Worm (Caenorhabditis elegans) whole organism, L4 larva: Measurements from ENCODE around the gene srh-16.
A peak's percentile ranks its signal among the peaks of the same experiment; 100 is the strongest.

Source experiments
- D1046.2 ChIP-seq: fragments of 200-800 bp; sonication (Bioruptor generic); IDR thresholded peaks from 2 replicates; pipeline ENCODE4 v1.3.6; 2022; ENCODE audit warnings: missing genetic modification characterization, missing compliant biosample characterization
- F26F4.8 ChIP-seq: fragments of 200-800 bp; sonication (Bioruptor generic); conservative IDR thresholded peaks from 2 replicates; pipeline ENCODE4 v1.3.6; 2022; ENCODE audit warnings: missing genetic modification characterization, missing compliant biosample characterization
- T20F7.1 ChIP-seq: fragments of 200-800 bp; sonication (Bioruptor generic); optimal IDR thresholded peaks from 2 replicates; lab custom pipeline; 2018; ENCODE audit warnings: mild to moderate bottlenecking, missing genetic modification characterization, missing compliant biosample characterization
- Y48G9A.11 ChIP-seq: fragments of 200-800 bp; sonication (Bioruptor generic); IDR thresholded peaks from 2 replicates; pipeline ENCODE4 v1.3.6; 2022; ENCODE audit warnings: missing genetic modification reagents, missing genetic modification characterization, missing compliant biosample characterization
- Y75B8A.6 ChIP-seq: fragments of 200-800 bp; sonication (Bioruptor generic); IDR thresholded peaks from 2 replicates; pipeline ENCODE4 v1.3.6; 2022; ENCODE audit warnings: missing genetic modification reagents, missing genetic modification characterization, missing compliant biosample characterization
- ZK337.2 ChIP-seq: fragments of 200-800 bp; sonication (Bioruptor generic); IDR thresholded peaks from 2 replicates; pipeline ENCODE4 v1.3.6; 2022; ENCODE audit warnings: missing genetic modification reagents, missing genetic modification characterization, missing compliant biosample characterization
- aha-1 ChIP-seq: fragments of 150-350 bp; peaks from one replicate; lab custom pipeline; 2014; ENCODE audit warnings: missing biosample characterization, missing genetic modification characterization
- ama-1 ChIP-seq: fragments of 150-350 bp; optimal IDR thresholded peaks from 2 replicates; lab custom pipeline; 2014; ENCODE audit warnings: inconsistent platforms, mixed read lengths
- arid-1 ChIP-seq: fragments of 200-800 bp; sonication (Bioruptor generic); conservative IDR thresholded peaks from 2 replicates; pipeline ENCODE4 v1.3.6; 2022; ENCODE audit warnings: missing genetic modification reagents, missing genetic modification characterization, missing compliant biosample characterization
- ceh-20 ChIP-seq: fragments of 200-800 bp; sonication (Bioruptor generic); IDR thresholded peaks from 2 replicates; pipeline ENCODE4 v1.3.6; 2022; ENCODE audit warnings: missing genetic modification reagents, missing genetic modification characterization, missing compliant biosample characterization
- ceh-28 ChIP-seq: fragments of 150-350 bp; optimal IDR thresholded peaks from 2 replicates; lab custom pipeline; 2014; ENCODE audit warnings: missing biosample characterization, missing genetic modification reagents, missing genetic modification characterization
- ceh-32 ChIP-seq: sonication (generic microtip); optimal IDR thresholded peaks from 2 replicates; lab custom pipeline; 2016; ENCODE audit warnings: mild to moderate bottlenecking, missing genetic modification characterization, missing compliant biosample characterization; ENCODE audit not compliant: poor library complexity
- ceh-82 ChIP-seq: sonication (generic microtip); optimal IDR thresholded peaks from 2 replicates; lab custom pipeline; 2017; ENCODE audit warnings: missing biosample characterization, missing genetic modification characterization
- cey-2 ChIP-seq: sonication (generic microtip); optimal IDR thresholded peaks from 3 replicates; lab custom pipeline; 2017; ENCODE audit warnings: missing genetic modification characterization, mild to moderate bottlenecking, missing compliant biosample characterization, antibody characterized with exemption, borderline replicate concordance; ENCODE audit not compliant: insufficient read depth
- daf-16 ChIP-seq, 3 experiments: sonication (generic microtip); optimal IDR thresholded peaks; 2 replicates each; lab custom pipeline; 2016 to 2017; ENCODE audit warnings: missing genetic modification characterization in 3 of 3, missing genetic modification reagents in 3 of 3, mild to moderate bottlenecking in 2 of 3, missing compliant biosample characterization in 2 of 3, missing biosample characterization in 1 of 3, moderate library complexity in 1 of 3
- daf-8 ChIP-seq: fragments of 200-800 bp; sonication (Bioruptor generic); IDR thresholded peaks from 2 replicates; pipeline ENCODE4 v1.3.6; 2022; ENCODE audit warnings: missing genetic modification characterization, missing compliant biosample characterization
- duxl-1 ChIP-seq: sonication (generic microtip); optimal IDR thresholded peaks from 2 replicates; lab custom pipeline; 2016; ENCODE audit warnings: mild to moderate bottlenecking, missing genetic modification characterization, moderate library complexity, missing compliant biosample characterization; ENCODE audit not compliant: poor library complexity
- dve-1 ChIP-seq: sonication (generic microtip); optimal IDR thresholded peaks from 2 replicates; lab custom pipeline; 2017; ENCODE audit warnings: antibody characterized with exemption, mild to moderate bottlenecking, missing genetic modification characterization, missing compliant biosample characterization; ENCODE audit not compliant: insufficient read depth
- egl-27 ChIP-seq: sonication (generic microtip); optimal IDR thresholded peaks from 3 replicates; lab custom pipeline; 2017; ENCODE audit warnings: missing biosample characterization, missing genetic modification reagents, missing genetic modification characterization
- egl-43 ChIP-seq: fragments of 200-800 bp; sonication (Bioruptor generic); IDR thresholded peaks from 2 replicates; pipeline ENCODE4 v1.3.6; 2022; ENCODE audit warnings: missing genetic modification reagents, missing genetic modification characterization, missing compliant biosample characterization
- fkh-10 ChIP-seq: fragments of 150-350 bp; optimal IDR thresholded peaks from 2 replicates; lab custom pipeline; 2014; ENCODE audit warnings: missing biosample characterization, missing genetic modification reagents, missing genetic modification characterization
- fos-1 ChIP-seq: fragments of 150-350 bp; optimal IDR thresholded peaks from 2 replicates; lab custom pipeline; 2014; ENCODE audit warnings: missing biosample characterization, missing genetic modification characterization
- hlh-11 ChIP-seq: fragments of 200-800 bp; sonication (Bioruptor generic); optimal IDR thresholded peaks from 2 replicates; lab custom pipeline; 2018; ENCODE audit warnings: mild to moderate bottlenecking, missing genetic modification characterization, missing compliant biosample characterization
- hlh-30 ChIP-seq: sonication (generic microtip); optimal IDR thresholded peaks from 2 replicates; lab custom pipeline; 2017; ENCODE audit warnings: antibody characterized with exemption, mild to moderate bottlenecking, missing genetic modification characterization, missing compliant biosample characterization; ENCODE audit not compliant: insufficient read depth
- hmg-1.1 ChIP-seq: fragments of 200-800 bp; sonication (Bioruptor generic); IDR thresholded peaks from 2 replicates; pipeline ENCODE4 v1.3.6; 2022; ENCODE audit warnings: missing genetic modification reagents, missing genetic modification characterization, missing compliant biosample characterization
- jun-1 ChIP-seq: fragments of 150-350 bp; optimal IDR thresholded peaks from 2 replicates; lab custom pipeline; 2014; ENCODE audit warnings: missing biosample characterization, missing genetic modification reagents, missing genetic modification characterization
- lin-15B ChIP-seq: fragments of 150-350 bp; sonication (generic microtip); optimal IDR thresholded peaks from 3 replicates; lab custom pipeline; 2014; ENCODE audit warnings: missing biosample characterization, missing genetic modification characterization
- lin-29 ChIP-seq: fragments of 200-800 bp; sonication (Bioruptor generic); IDR thresholded peaks from 2 replicates; pipeline ENCODE4 v1.3.6; 2022; ENCODE audit warnings: missing genetic modification reagents, missing genetic modification characterization, missing compliant biosample characterization
- lsy-2 ChIP-seq, 2 experiments: fragments of 150-350 bp in 1 of 2; sonication (generic microtip) in 1 of 2; optimal IDR thresholded peaks; 2 replicates each; lab custom pipeline; 2014 to 2017; ENCODE audit warnings: missing biosample characterization in 2 of 2, missing genetic modification characterization in 2 of 2
- madf-9 ChIP-seq: fragments of 200-800 bp; sonication (Bioruptor generic); conservative IDR thresholded peaks from 2 replicates; pipeline ENCODE4 v1.3.6; 2022; ENCODE audit warnings: missing genetic modification reagents, missing genetic modification characterization, missing compliant biosample characterization
- mdt-29 ChIP-seq: fragments of 200-800 bp; sonication (Bioruptor generic); IDR thresholded peaks from 2 replicates; pipeline ENCODE4 v1.3.6; 2022; ENCODE audit warnings: missing genetic modification reagents, missing genetic modification characterization, missing compliant biosample characterization
- mep-1 ChIP-seq: fragments of 150-350 bp; sonication (generic microtip); optimal IDR thresholded peaks from 3 replicates; lab custom pipeline; 2014; ENCODE audit warnings: missing biosample characterization, missing genetic modification characterization
- mes-2 ChIP-seq: sonication (generic microtip); optimal IDR thresholded peaks from 2 replicates; lab custom pipeline; 2016; ENCODE audit warnings: missing genotype, mild to moderate bottlenecking, missing genetic modification characterization, missing compliant biosample characterization; ENCODE audit not compliant: poor library complexity, severe bottlenecking
- nhr-10 ChIP-seq: fragments of 150-350 bp; optimal IDR thresholded peaks from 2 replicates; lab custom pipeline; 2014; ENCODE audit warnings: missing biosample characterization, missing genetic modification characterization
- nhr-102 ChIP-seq: sonication (generic microtip); optimal IDR thresholded peaks from 2 replicates; lab custom pipeline; 2016; ENCODE audit warnings: mild to moderate bottlenecking, missing genetic modification characterization, moderate library complexity, missing compliant biosample characterization
- nhr-25 ChIP-seq: sonication (generic microtip); optimal IDR thresholded peaks from 2 replicates; lab custom pipeline; 2017; ENCODE audit warnings: missing genetic modification characterization, mild to moderate bottlenecking, missing compliant biosample characterization, antibody characterized with exemption, moderate library complexity, borderline replicate concordance; ENCODE audit not compliant: insufficient read depth
- nhr-28 ChIP-seq: fragments of 150-350 bp; optimal IDR thresholded peaks from 2 replicates; lab custom pipeline; 2014; ENCODE audit warnings: missing biosample characterization, missing genetic modification characterization
- nhr-42 ChIP-seq: fragments of 200-800 bp; sonication (Bioruptor generic); IDR thresholded peaks from 2 replicates; pipeline ENCODE4 v1.3.6; 2022; ENCODE audit warnings: missing genetic modification characterization, missing compliant biosample characterization
- nhr-6 ChIP-seq: fragments of 150-350 bp; optimal IDR thresholded peaks from 2 replicates; lab custom pipeline; 2014; ENCODE audit warnings: missing biosample characterization, missing genetic modification characterization
- pqm-1 ChIP-seq: sonication (generic microtip); optimal IDR thresholded peaks from 2 replicates; lab custom pipeline; 2017; ENCODE audit warnings: missing biosample characterization, missing genetic modification characterization
- rbr-2 ChIP-seq: sonication (generic microtip); optimal IDR thresholded peaks from 2 replicates; lab custom pipeline; 2016; ENCODE audit warnings: missing genotype, missing genetic modification characterization, missing compliant biosample characterization
- sdz-12 ChIP-seq: fragments of 200-800 bp; sonication (Bioruptor generic); optimal IDR thresholded peaks from 2 replicates; lab custom pipeline; 2018; ENCODE audit warnings: mild to moderate bottlenecking, missing genetic modification characterization, missing compliant biosample characterization
- tag-97 ChIP-seq: fragments of 200-800 bp; sonication (Bioruptor generic); IDR thresholded peaks from 2 replicates; pipeline ENCODE4 v1.3.6; 2022; ENCODE audit warnings: missing genetic modification characterization, missing compliant biosample characterization
- unc-62 ChIP-seq, 3 experiments: fragments of 150-350 bp in 1 of 3; sonication (generic microtip); optimal IDR thresholded peaks in 2 of 3; peaks in 1 of 3; 1 replicate in 1 of 3; 2 replicates in 2 of 3; lab custom pipeline; 2014 to 2017; ENCODE audit warnings: missing biosample characterization in 3 of 3, missing genetic modification characterization in 3 of 3, missing genetic modification reagents in 3 of 3, missing genotype in 1 of 3
- zip-2 ChIP-seq: fragments of 150-350 bp; optimal IDR thresholded peaks from 2 replicates; lab custom pipeline; 2014; ENCODE audit warnings: missing biosample characterization, missing genetic modification characterization

Gene srh-16

DNA sequence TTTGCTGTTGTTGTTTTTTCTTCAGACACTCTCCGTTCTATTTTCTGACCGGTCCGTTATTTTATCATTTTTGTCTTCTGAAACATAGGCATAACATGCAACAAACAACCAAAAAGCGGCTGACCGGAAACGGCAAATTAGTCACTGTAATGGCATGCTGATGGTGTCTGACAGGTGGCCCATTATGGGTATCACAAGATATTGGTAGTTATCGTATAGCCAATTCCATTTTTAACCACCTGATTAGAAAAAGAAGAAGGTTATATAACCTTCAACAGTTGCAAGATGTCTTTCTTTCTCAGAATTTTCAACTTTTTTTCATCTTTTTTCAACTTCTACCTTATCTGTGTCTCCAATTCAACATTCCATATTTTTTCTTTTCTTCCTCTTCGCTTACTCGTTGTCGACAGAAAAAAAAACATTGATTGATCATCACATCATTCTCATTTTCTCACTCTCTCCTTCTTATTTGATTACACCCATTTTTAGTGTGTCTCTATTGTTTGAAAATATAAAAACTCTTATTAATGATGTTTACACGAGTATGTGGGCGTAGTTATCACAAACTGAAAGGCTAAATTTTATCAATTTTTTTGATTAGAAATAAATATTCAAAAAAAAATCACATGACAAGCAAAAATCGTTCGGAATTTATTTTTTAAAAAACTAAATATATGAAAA is 9.3 kb downstream of the srh-16 start:
- peak; percentile 70 for TF ChIP-seq dve-1 (tag; lab: Kevin White, UChicago)
- TF ChIP-seq egl-43 (GFP tag; lab: Robert Waterston, UW): no peak
- no peak for TF ChIP-seq ZK337.2
- no peak for TF ChIP-seq T20F7.1 (GFP tag; lab: Kevin White, UChicago)
- TF ChIP-seq tag-97 (GFP tag; lab: Robert Waterston, UW): no peak
- peak; percentile 53 for TF ChIP-seq hlh-30 (tag; lab: Kevin White, UChicago)
- TF ChIP-seq pqm-1 (tag; lab: Kevin White, UChicago): peak; percentile 53
- TF ChIP-seq hmg-1.1 (GFP tag; lab: Robert Waterston, UW): no peak
- no peak for TF ChIP-seq duxl-1 (tag; lab: Kevin White, UChicago)
- no peak for TF ChIP-seq F26F4.8 (GFP tag; lab: Robert Waterston, UW)
- TF ChIP-seq unc-62 (GFP tag; optimal IDR thresholded peaks at IDR 0.05 in 1 of 2; lab: Kevin White, UChicago): peak in 1 of 2 experiments; percentile 85
- no peak for TF ChIP-seq unc-62 (tag; optimal IDR thresholded peaks at IDR 0.05; lab: Kevin White, UChicago)
- no peak for TF ChIP-seq nhr-10 (tag; lab: Kevin White, UChicago)
- peak; percentile 64 for TF ChIP-seq cey-2 (tag; lab: Kevin White, UChicago)
- peak; percentile 64 for TF ChIP-seq nhr-6 (tag; lab: Kevin White, UChicago)
- TF ChIP-seq nhr-102 (tag; lab: Kevin White, UChicago): no peak
- TF ChIP-seq Y48G9A.11 (GFP tag; lab: Robert Waterston, UW): no peak
- peak; percentile 48 for TF ChIP-seq nhr-28
- TF ChIP-seq lsy-2 (tag; optimal IDR thresholded peaks at IDR 0.05; lab: Kevin White, UChicago): peak in 1 of 2 experiments; percentile 31
- no peak for TF ChIP-seq daf-16 (GFP tag; optimal IDR thresholded peaks at IDR 0.05; lab: Kevin White, UChicago)
- TF ChIP-seq daf-16 (tag; optimal IDR thresholded peaks at IDR 0.05; lab: Kevin White, UChicago): peak; percentile 90
- no peak for TF ChIP-seq fkh-10 (GFP tag; lab: Kevin White, UChicago)
- TF ChIP-seq ceh-32 (tag; lab: Kevin White, UChicago): no peak
- no peak for TF ChIP-seq ceh-82 (tag; lab: Kevin White, UChicago)
- peak; percentile 32 for TF ChIP-seq mep-1

ce11 chrV:12301985-12302591 is 10.4 kb downstream of the srh-16 start, which contains the start of the genes frm-7 and F55C5.17:
Gene frm-7, plus strand, starts transcription at chrV:12302484.
Gene F55C5.17, plus strand, starts transcription at chrV:12302541.
- TF ChIP-seq daf-16 (GFP tag; optimal IDR thresholded peaks at IDR 0.05; lab: Kevin White, UChicago) (no peak), daf-16 (tag; optimal IDR thresholded peaks at IDR 0.05; lab: Kevin White, UChicago) (peak; percentile 50), nhr-28 (peak; percentile 19), ama-1 (lab: Kevin White, UChicago) (no peak), mes-2 (tag; lab: Kevin White, UChicago) (no peak), nhr-25 (no peak), nhr-42 (GFP tag; lab: Robert Waterston, UW) (no peak), nhr-102 (tag; lab: Kevin White, UChicago) (no peak), hlh-11 (peak; percentile 73), pqm-1 (tag; lab: Kevin White, UChicago) (peak; percentile 47), Y75B8A.6 (no peak), mdt-29 (peak; percentile 64), dve-1 (tag; lab: Kevin White, UChicago) (peak; percentile 57), D1046.2 (GFP tag; lab: Robert Waterston, UW) (no peak), daf-8 (GFP tag; lab: Robert Waterston, UW) (no peak), zip-2 (no peak), ceh-20 (GFP tag; lab: Robert Waterston, UW) (no peak), aha-1 (tag; lab: Kevin White, UChicago) (peak; percentile 17), fos-1 (tag; lab: Kevin White, UChicago) (no peak), mep-1 (peak; percentile 37), sdz-12 (GFP tag; lab: Kevin White, UChicago) (no peak), rbr-2 (tag; lab: Kevin White, UChicago) (no peak), ceh-32 (tag; lab: Kevin White, UChicago) (no peak), jun-1 (tag; lab: Kevin White, UChicago) (no peak), Y48G9A.11 (GFP tag; lab: Robert Waterston, UW) (no peak), madf-9 (no peak), lin-29 (GFP tag; lab: Robert Waterston, UW) (no peak), lin-15B (tag; lab: Kevin White, UChicago) (no peak), arid-1 (no peak), ceh-28 (no peak), egl-27 (tag; lab: Kevin White, UChicago) (no peak)
